Worm (Caenorhabditis elegans): ENCODE data around the gene shc-3.

The shc-3 gene

DNA sequence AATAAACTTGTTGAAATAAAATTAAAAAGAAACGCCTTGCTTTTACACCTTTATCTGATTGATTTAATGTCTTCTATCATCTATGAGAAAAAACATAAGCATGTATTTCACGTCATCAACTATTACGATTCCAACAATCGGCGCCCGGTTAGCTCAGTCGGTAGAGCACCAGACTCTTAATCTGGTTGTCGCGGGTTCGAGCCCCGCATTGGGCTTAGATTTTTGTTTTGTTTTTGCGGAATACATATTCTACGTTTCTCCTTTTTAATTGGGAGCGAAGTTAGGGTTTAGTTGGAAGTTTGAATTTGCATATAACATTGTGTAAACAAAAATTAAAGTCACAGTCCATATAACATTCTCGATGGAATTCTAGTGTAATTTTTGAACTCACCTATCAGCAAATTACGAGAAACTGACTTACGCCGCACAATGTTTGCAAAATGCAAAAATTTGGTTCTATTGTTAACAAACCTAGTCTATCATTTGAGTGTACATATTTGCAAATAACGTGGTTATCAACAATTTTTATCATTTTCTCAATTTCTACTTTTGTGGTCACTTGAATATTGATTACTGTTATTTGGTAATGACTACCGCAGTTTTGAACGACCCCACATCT is at the start of gene shc-3:
shc-3 (plus strand) TSS at position 484 of the 619 bp plus-strand sequence.
- TF ChIP-seq tra-4 (tag; optimal IDR thresholded peaks at IDR 0.05) = no peak
- TF ChIP-seq tbx-37 (GFP tag; conservative IDR thresholded peaks at IDR 0.05) = no peak

- TF ChIP-seq hmbx-1 (tag; optimal IDR thresholded peaks at IDR 0.05) (no peak), sea-1 (GFP tag; conservative IDR thresholded peaks at IDR 0.05) (no peak), tra-4 (tag; optimal IDR thresholded peaks at IDR 0.05) (no peak), pes-1 (GFP tag; IDR thresholded peaks at IDR 0.05) (no peak), F13C5.2 (tag; optimal IDR thresholded peaks at IDR 0.05) (no peak), ets-7 (tag; optimal IDR thresholded peaks at IDR 0.05) (no peak)
Measured at ce11 chrX:13668728-13669127, 48.6 kb upstream of the shc-3 start, which contains the start of gene C04A11.2. Gene C04A11.2 (minus strand): TSS chrX:13668828.

DNA sequence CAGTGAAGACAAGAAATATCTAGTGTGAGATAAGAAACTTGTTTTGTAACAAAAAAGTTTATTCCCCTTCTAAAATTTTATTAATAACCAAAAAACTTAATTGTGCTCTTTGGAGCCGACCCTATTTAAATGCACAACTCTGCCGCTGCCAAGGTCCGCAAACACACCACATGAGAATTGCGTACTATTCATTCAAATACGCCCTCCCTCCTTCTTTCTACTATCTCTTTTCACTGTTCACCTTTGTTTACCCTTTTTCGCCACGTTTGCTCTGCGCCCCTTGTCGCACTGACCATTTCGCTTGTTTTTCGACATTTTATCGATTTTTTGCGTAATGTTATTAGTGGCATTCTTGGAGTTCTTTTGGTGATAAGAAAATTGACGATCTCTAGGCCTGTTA is 47.7 kb upstream of the shc-3 start:
- no peak for TF ChIP-seq ama-1 (optimal IDR thresholded peaks at IDR 0.05)
- no peak for TF ChIP-seq tra-4 (tag; optimal IDR thresholded peaks at IDR 0.05)
- no peak for TF ChIP-seq hnd-1 (tag; optimal IDR thresholded peaks at IDR 0.05)
- TF ChIP-seq F13C5.2 (tag; optimal IDR thresholded peaks at IDR 0.05) = no peak
- TF ChIP-seq flt-1 (GFP tag; IDR thresholded peaks at IDR 0.05) = no peak

DNA sequence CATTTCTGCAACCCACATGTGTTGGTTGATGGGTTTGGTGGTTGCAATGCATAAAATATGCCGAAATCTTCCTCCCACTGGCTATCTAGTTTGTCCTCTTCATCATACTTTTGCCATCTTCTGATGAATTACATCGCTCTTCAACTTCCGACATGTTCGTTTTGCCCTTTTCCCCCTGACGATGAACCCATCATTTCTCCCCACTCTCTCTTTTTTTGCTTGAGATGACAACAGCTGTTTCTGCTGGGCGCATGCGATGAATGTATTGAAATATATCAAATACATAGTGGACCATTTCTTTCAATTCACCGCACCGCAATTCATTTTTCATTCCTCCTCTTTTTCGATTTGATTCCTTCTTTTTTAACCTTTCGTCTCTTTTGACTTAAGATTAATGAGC is 46.4 kb upstream of the shc-3 start:
- TF ChIP-seq flt-1 (GFP tag; IDR thresholded peaks at IDR 0.05) (no peak), hmg-4 (GFP tag; optimal IDR thresholded peaks at IDR 0.05) (no peak), scrt-1 (GFP tag; IDR thresholded peaks at IDR 0.05) (no peak)

ce11 chrX:13672622-13673021 is 44.7 kb upstream of the shc-3 start:
- TF ChIP-seq hmbx-1 (tag; optimal IDR thresholded peaks at IDR 0.05) (no peak), B0310.2 (tag; optimal IDR thresholded peaks at IDR 0.05) (no peak), tra-4 (tag; optimal IDR thresholded peaks at IDR 0.05) (no peak), ama-1 (optimal IDR thresholded peaks at IDR 0.05) (no peak), hnd-1 (tag; optimal IDR thresholded peaks at IDR 0.05) (no peak), tbx-11 (GFP tag; IDR thresholded peaks at IDR 0.05) (no peak), hmg-4 (GFP tag; optimal IDR thresholded peaks at IDR 0.05) (no peak), aly-1 (tag; optimal IDR thresholded peaks at IDR 0.05) (no peak), ets-7 (tag; optimal IDR thresholded peaks at IDR 0.05) (no peak), ceh-13 (GFP tag; optimal IDR thresholded peaks at IDR 0.05) (no peak), scrt-1 (GFP tag; IDR thresholded peaks at IDR 0.05) (no peak), sea-1 (GFP tag; conservative IDR thresholded peaks at IDR 0.05) (no peak), flt-1 (GFP tag; IDR thresholded peaks at IDR 0.05) (no peak), ceh-36 (tag; optimal IDR thresholded peaks at IDR 0.05) (no peak), pes-1 (GFP tag; IDR thresholded peaks at IDR 0.05) (no peak)

DNA sequence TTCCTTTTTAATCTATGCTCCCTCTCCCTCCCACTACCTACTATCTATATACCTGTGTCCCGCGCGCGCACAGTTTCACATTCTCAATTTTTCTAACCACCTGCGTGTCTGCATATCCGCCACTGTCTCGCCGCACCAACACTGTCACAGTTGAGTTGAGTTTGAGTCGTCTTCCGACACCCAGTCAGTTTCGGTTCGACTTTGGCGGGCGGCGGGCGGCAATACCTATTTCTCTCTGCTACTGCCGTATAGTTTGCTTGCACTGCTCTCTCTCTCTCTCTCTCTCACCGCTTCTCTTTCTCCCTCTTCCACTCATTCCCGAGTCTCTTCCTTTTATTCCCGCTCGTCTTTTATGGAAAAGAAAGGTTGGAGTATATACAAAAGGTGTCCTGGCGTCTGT is 41.9 kb upstream of the shc-3 start:
- TF ChIP-seq hmg-4 (GFP tag; optimal IDR thresholded peaks at IDR 0.05) (peak; percentile 68), B0310.2 (tag; optimal IDR thresholded peaks at IDR 0.05) (peak; percentile 34), tbx-37 (GFP tag; conservative IDR thresholded peaks at IDR 0.05) (no peak), hnd-1 (tag; optimal IDR thresholded peaks at IDR 0.05) (no peak)

DNA sequence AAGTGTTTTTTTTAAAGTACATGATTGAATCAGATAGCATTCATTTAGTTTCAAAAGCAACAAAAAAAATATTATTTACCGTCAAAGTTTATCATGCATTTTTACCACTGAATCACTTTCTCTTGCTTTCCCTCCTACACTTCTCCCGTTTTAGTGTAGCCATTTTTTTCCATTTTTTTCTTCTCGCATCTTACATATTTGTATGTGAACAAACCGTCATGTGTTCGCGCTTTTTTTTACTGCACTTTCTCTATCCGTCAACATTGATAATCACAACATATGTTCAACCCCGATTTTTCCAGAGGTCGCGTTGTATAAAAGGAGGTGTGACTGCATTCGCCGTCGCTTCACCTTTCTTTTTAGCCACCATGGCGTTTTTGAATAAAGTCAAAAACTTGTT is 40.4 kb upstream of the shc-3 start, which contains the start of gene gck-4:
gck-4 (plus strand) TSS at position 301 of the 400 bp plus-strand sequence.
- TF ChIP-seq ceh-36 (tag; optimal IDR thresholded peaks at IDR 0.05) = no peak
- no peak for TF ChIP-seq flt-1 (GFP tag; IDR thresholded peaks at IDR 0.05)
- TF ChIP-seq hnd-1 (tag; optimal IDR thresholded peaks at IDR 0.05) = no peak
- TF ChIP-seq scrt-1 (GFP tag; IDR thresholded peaks at IDR 0.05) = no peak
- no peak for TF ChIP-seq F13C5.2 (tag; optimal IDR thresholded peaks at IDR 0.05)
- TF ChIP-seq hmg-4 (GFP tag; optimal IDR thresholded peaks at IDR 0.05) = no peak

DNA sequence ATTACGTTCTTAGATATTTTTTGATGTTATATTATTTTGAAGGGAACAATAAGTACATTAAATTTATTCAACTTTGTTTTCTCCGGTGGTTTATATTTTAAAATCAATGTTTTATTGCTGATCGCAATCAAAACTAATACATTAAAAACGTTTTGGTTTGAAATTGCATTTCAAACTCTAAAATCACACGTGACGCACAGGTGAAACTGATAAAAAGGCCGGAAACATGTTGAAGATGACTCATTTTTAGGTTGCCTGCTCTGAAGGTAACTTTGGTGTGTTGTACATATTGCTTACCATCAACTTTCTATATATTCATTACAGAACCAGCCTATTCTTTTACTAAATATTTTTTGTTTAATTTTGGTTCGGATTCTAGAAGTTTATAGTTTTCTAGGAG is 31.6 kb upstream of the shc-3 start:
- no peak for TF ChIP-seq hmg-4 (GFP tag; optimal IDR thresholded peaks at IDR 0.05)

DNA sequence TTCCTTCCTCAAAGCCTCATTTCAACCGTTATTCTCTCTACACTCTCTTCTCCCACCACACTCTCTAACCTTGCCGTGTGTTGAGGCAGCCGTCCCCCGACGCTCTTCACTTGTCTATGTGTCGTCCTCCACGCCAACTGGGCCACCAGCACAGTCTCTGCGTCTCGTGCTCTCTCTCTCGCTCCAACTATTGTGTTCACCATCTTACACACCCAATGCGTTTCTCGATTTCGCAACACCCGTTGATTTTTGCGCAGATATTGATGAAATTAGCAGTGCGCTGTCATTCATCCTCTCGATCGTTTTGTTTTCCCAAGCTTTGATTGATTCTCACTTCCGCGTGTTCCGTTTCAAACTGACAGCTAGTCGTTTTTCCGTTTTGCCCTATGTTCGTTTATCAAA is 30.2 kb upstream of the shc-3 start:
- TF ChIP-seq flt-1 (GFP tag; IDR thresholded peaks at IDR 0.05) = no peak
- peak; percentile 36 for TF ChIP-seq hmg-4 (GFP tag; optimal IDR thresholded peaks at IDR 0.05)
- TF ChIP-seq F13C5.2 (tag; optimal IDR thresholded peaks at IDR 0.05) = peak; percentile 7
- peak; percentile 30 for TF ChIP-seq aly-1 (tag; optimal IDR thresholded peaks at IDR 0.05)

ce11 chrX:13687655-13688054 is 29.7 kb upstream of the shc-3 start, which contains the start of gene adm-2:
Gene adm-2 (plus strand): TSS chrX:13687955.
- TF ChIP-seq tra-4 (tag; optimal IDR thresholded peaks at IDR 0.05) (no peak), ets-7 (tag; optimal IDR thresholded peaks at IDR 0.05) (no peak), tbx-11 (GFP tag; IDR thresholded peaks at IDR 0.05) (no peak), ceh-36 (tag; optimal IDR thresholded peaks at IDR 0.05) (no peak), hnd-1 (tag; optimal IDR thresholded peaks at IDR 0.05) (no peak), tbx-37 (GFP tag; conservative IDR thresholded peaks at IDR 0.05) (no peak), flt-1 (GFP tag; IDR thresholded peaks at IDR 0.05) (no peak), scrt-1 (GFP tag; IDR thresholded peaks at IDR 0.05) (no peak), B0310.2 (tag; optimal IDR thresholded peaks at IDR 0.05) (no peak), hmg-4 (GFP tag; optimal IDR thresholded peaks at IDR 0.05) (no peak), F13C5.2 (tag; optimal IDR thresholded peaks at IDR 0.05) (no peak), ama-1 (optimal IDR thresholded peaks at IDR 0.05) (no peak), ceh-13 (GFP tag; optimal IDR thresholded peaks at IDR 0.05) (no peak), pes-1 (GFP tag; IDR thresholded peaks at IDR 0.05) (no peak), aly-1 (tag; optimal IDR thresholded peaks at IDR 0.05) (no peak), sea-1 (GFP tag; conservative IDR thresholded peaks at IDR 0.05) (no peak), hmbx-1 (tag; optimal IDR thresholded peaks at IDR 0.05) (no peak)
